Worm (Caenorhabditis elegans) whole organism, L4 larva: ENCODE data around the gene R09A8.2.

Experiments used
- D1046.2 ChIP-seq: fragments of 200-800 bp; sonication (Bioruptor generic); IDR thresholded peaks from 2 replicates; pipeline ENCODE4 v1.3.6; 2022; ENCODE audit warnings: missing genetic modification characterization, missing compliant biosample characterization
- F10B5.3 ChIP-seq: sonication (generic microtip); optimal IDR thresholded peaks from 2 replicates; lab custom pipeline; 2016; ENCODE audit warnings: mild to moderate bottlenecking, missing genetic modification characterization, missing compliant biosample characterization
- F26F4.8 ChIP-seq: fragments of 200-800 bp; sonication (Bioruptor generic); conservative IDR thresholded peaks from 2 replicates; pipeline ENCODE4 v1.3.6; 2022; ENCODE audit warnings: missing genetic modification characterization, missing compliant biosample characterization
- F37D6.2 ChIP-seq: sonication (generic microtip); optimal IDR thresholded peaks from 2 replicates; lab custom pipeline; 2016; ENCODE audit warnings: mild to moderate bottlenecking, missing genetic modification characterization, missing compliant biosample characterization
- R02D3.7 ChIP-seq: fragments of 150-350 bp; sonication (generic microtip); optimal IDR thresholded peaks from 3 replicates; lab custom pipeline; 2014; ENCODE audit warnings: missing biosample characterization, missing genetic modification characterization
- T20F7.1 ChIP-seq: fragments of 200-800 bp; sonication (Bioruptor generic); optimal IDR thresholded peaks from 2 replicates; lab custom pipeline; 2018; ENCODE audit warnings: mild to moderate bottlenecking, missing genetic modification characterization, missing compliant biosample characterization
- T26A8.4 ChIP-seq: fragments of 200-800 bp; sonication (Bioruptor generic); IDR thresholded peaks from 2 replicates; pipeline ENCODE4 v1.3.6; 2022; ENCODE audit warnings: missing genetic modification characterization, missing compliant biosample characterization
- Y48G9A.11 ChIP-seq: fragments of 200-800 bp; sonication (Bioruptor generic); IDR thresholded peaks from 2 replicates; pipeline ENCODE4 v1.3.6; 2022; ENCODE audit warnings: missing genetic modification reagents, missing genetic modification characterization, missing compliant biosample characterization
- ZK337.2 ChIP-seq: fragments of 200-800 bp; sonication (Bioruptor generic); IDR thresholded peaks from 2 replicates; pipeline ENCODE4 v1.3.6; 2022; ENCODE audit warnings: missing genetic modification reagents, missing genetic modification characterization, missing compliant biosample characterization
- ZK546.5 ChIP-seq, 2 experiments: sonication (generic microtip); optimal IDR thresholded peaks; 2 replicates each; lab custom pipeline; 2017; ENCODE audit warnings: missing biosample characterization in 2 of 2, missing genetic modification characterization in 2 of 2
- aha-1 ChIP-seq: fragments of 150-350 bp; peaks from one replicate; lab custom pipeline; 2014; ENCODE audit warnings: missing biosample characterization, missing genetic modification characterization
- ama-1 ChIP-seq: fragments of 150-350 bp; optimal IDR thresholded peaks from 2 replicates; lab custom pipeline; 2014; ENCODE audit warnings: inconsistent platforms, mixed read lengths
- attf-4 ChIP-seq: sonication (generic microtip); optimal IDR thresholded peaks from 3 replicates; lab custom pipeline; 2017; ENCODE audit warnings: missing biosample characterization, missing genetic modification characterization
- ceh-20 ChIP-seq: fragments of 200-800 bp; sonication (Bioruptor generic); IDR thresholded peaks from 2 replicates; pipeline ENCODE4 v1.3.6; 2022; ENCODE audit warnings: missing genetic modification reagents, missing genetic modification characterization, missing compliant biosample characterization
- ceh-44 ChIP-seq: fragments of 200-800 bp; sonication (Bioruptor generic); IDR thresholded peaks from 2 replicates; pipeline ENCODE4 v1.3.6; 2022; ENCODE audit warnings: missing genetic modification reagents, missing genetic modification characterization, missing compliant biosample characterization
- ceh-62 ChIP-seq: sonication (generic microtip); optimal IDR thresholded peaks from 2 replicates; lab custom pipeline; 2017; ENCODE audit warnings: missing biosample characterization, missing genetic modification characterization
- ceh-82 ChIP-seq: sonication (generic microtip); optimal IDR thresholded peaks from 2 replicates; lab custom pipeline; 2017; ENCODE audit warnings: missing biosample characterization, missing genetic modification characterization
- cey-2 ChIP-seq: sonication (generic microtip); optimal IDR thresholded peaks from 3 replicates; lab custom pipeline; 2017; ENCODE audit warnings: missing genetic modification characterization, mild to moderate bottlenecking, missing compliant biosample characterization, antibody characterized with exemption, borderline replicate concordance; ENCODE audit not compliant: insufficient read depth
- ctbp-1 ChIP-seq: fragments of 200-800 bp; sonication (Bioruptor generic); IDR thresholded peaks from 2 replicates; pipeline ENCODE4 v1.3.6; 2022; ENCODE audit warnings: missing genetic modification reagents, missing genetic modification characterization, missing compliant biosample characterization
- daf-12 ChIP-seq: fragments of 150-350 bp; optimal IDR thresholded peaks from 2 replicates; lab custom pipeline; 2014; ENCODE audit warnings: missing biosample characterization, missing genetic modification reagents, missing genetic modification characterization
- daf-16 ChIP-seq, 3 experiments: sonication (generic microtip); optimal IDR thresholded peaks; 2 replicates each; lab custom pipeline; 2016 to 2017; ENCODE audit warnings: missing genetic modification characterization in 3 of 3, missing genetic modification reagents in 3 of 3, mild to moderate bottlenecking in 2 of 3, missing compliant biosample characterization in 2 of 3, missing biosample characterization in 1 of 3, moderate library complexity in 1 of 3
- dmd-6 ChIP-seq: fragments of 200-800 bp; sonication (Bioruptor generic); IDR thresholded peaks from 2 replicates; pipeline ENCODE4 v1.3.6; 2022; ENCODE audit warnings: missing genetic modification reagents, missing genetic modification characterization, missing compliant biosample characterization
- dve-1 ChIP-seq: sonication (generic microtip); optimal IDR thresholded peaks from 2 replicates; lab custom pipeline; 2017; ENCODE audit warnings: antibody characterized with exemption, mild to moderate bottlenecking, missing genetic modification characterization, missing compliant biosample characterization; ENCODE audit not compliant: insufficient read depth
- egl-27 ChIP-seq: sonication (generic microtip); optimal IDR thresholded peaks from 3 replicates; lab custom pipeline; 2017; ENCODE audit warnings: missing biosample characterization, missing genetic modification reagents, missing genetic modification characterization
- fos-1 ChIP-seq: fragments of 150-350 bp; optimal IDR thresholded peaks from 2 replicates; lab custom pipeline; 2014; ENCODE audit warnings: missing biosample characterization, missing genetic modification characterization
- hif-1 ChIP-seq, 2 experiments: sonication (generic microtip); optimal IDR thresholded peaks; 2 replicates each; lab custom pipeline; 2016 to 2017; ENCODE audit warnings: missing compliant biosample characterization in 2 of 2, missing genetic modification characterization in 2 of 2, missing genetic modification reagents in 2 of 2, missing genotype in 2 of 2, mild to moderate bottlenecking in 1 of 2
- hlh-11 ChIP-seq: fragments of 200-800 bp; sonication (Bioruptor generic); optimal IDR thresholded peaks from 2 replicates; lab custom pipeline; 2018; ENCODE audit warnings: mild to moderate bottlenecking, missing genetic modification characterization, missing compliant biosample characterization
- lir-3 ChIP-seq: sonication (generic microtip); optimal IDR thresholded peaks from 2 replicates; lab custom pipeline; 2016; ENCODE audit warnings: mild to moderate bottlenecking, missing genetic modification characterization, missing compliant biosample characterization
- lsy-2 ChIP-seq, 2 experiments: fragments of 150-350 bp in 1 of 2; sonication (generic microtip) in 1 of 2; optimal IDR thresholded peaks; 2 replicates each; lab custom pipeline; 2014 to 2017; ENCODE audit warnings: missing biosample characterization in 2 of 2, missing genetic modification characterization in 2 of 2
- madf-9 ChIP-seq: fragments of 200-800 bp; sonication (Bioruptor generic); conservative IDR thresholded peaks from 2 replicates; pipeline ENCODE4 v1.3.6; 2022; ENCODE audit warnings: missing genetic modification reagents, missing genetic modification characterization, missing compliant biosample characterization
- mdl-1 ChIP-seq, 2 experiments: fragments of 150-350 bp in 1 of 2; sonication (generic microtip) in 1 of 2; optimal IDR thresholded peaks; 2 replicates each; lab custom pipeline; 2014 to 2017; ENCODE audit warnings: missing biosample characterization in 2 of 2, missing genetic modification characterization in 2 of 2
- mep-1 ChIP-seq: fragments of 150-350 bp; sonication (generic microtip); optimal IDR thresholded peaks from 3 replicates; lab custom pipeline; 2014; ENCODE audit warnings: missing biosample characterization, missing genetic modification characterization
- nhr-237 ChIP-seq: sonication (generic microtip); optimal IDR thresholded peaks from 2 replicates; lab custom pipeline; 2017; ENCODE audit warnings: missing biosample characterization, missing genetic modification characterization
- nhr-28 ChIP-seq: fragments of 150-350 bp; optimal IDR thresholded peaks from 2 replicates; lab custom pipeline; 2014; ENCODE audit warnings: missing biosample characterization, missing genetic modification characterization
- nhr-42 ChIP-seq: fragments of 200-800 bp; sonication (Bioruptor generic); IDR thresholded peaks from 2 replicates; pipeline ENCODE4 v1.3.6; 2022; ENCODE audit warnings: missing genetic modification characterization, missing compliant biosample characterization
- nhr-48 ChIP-seq: sonication (generic microtip); optimal IDR thresholded peaks from 2 replicates; lab custom pipeline; 2016; ENCODE audit warnings: mild to moderate bottlenecking, missing genetic modification characterization, missing compliant biosample characterization
- pha-4 ChIP-seq, 2 experiments: fragments of 150-350 bp in 1 of 2; fragments of 200-800 bp in 1 of 2; sonication (Bioruptor generic) in 1 of 2; IDR thresholded peaks in 1 of 2; optimal IDR thresholded peaks in 1 of 2; 2 replicates each; pipeline versions ENCODE4 v1.3.6 to Lab custom; 2014 to 2022; ENCODE audit warnings: missing genetic modification characterization in 2 of 2, missing genetic modification reagents in 2 of 2, missing biosample characterization in 1 of 2, missing compliant biosample characterization in 1 of 2
- pqm-1 ChIP-seq: sonication (generic microtip); optimal IDR thresholded peaks from 2 replicates; lab custom pipeline; 2017; ENCODE audit warnings: missing biosample characterization, missing genetic modification characterization
- saeg-2 ChIP-seq: fragments of 200-800 bp; sonication (Bioruptor generic); IDR thresholded peaks from 2 replicates; pipeline ENCODE4 v1.3.6; 2022; ENCODE audit warnings: missing genetic modification reagents, missing genetic modification characterization, missing compliant biosample characterization
- sdz-12 ChIP-seq: fragments of 200-800 bp; sonication (Bioruptor generic); optimal IDR thresholded peaks from 2 replicates; lab custom pipeline; 2018; ENCODE audit warnings: mild to moderate bottlenecking, missing genetic modification characterization, missing compliant biosample characterization
- skn-1 ChIP-seq: fragments of 150-350 bp; optimal IDR thresholded peaks from 2 replicates; lab custom pipeline; 2014; ENCODE audit warnings: missing biosample characterization, missing genetic modification characterization
- spr-1 ChIP-seq: sonication (generic microtip); optimal IDR thresholded peaks from 2 replicates; lab custom pipeline; 2016; ENCODE audit warnings: mild to moderate bottlenecking, missing genetic modification characterization, missing compliant biosample characterization
- unc-130 ChIP-seq: sonication (generic microtip); optimal IDR thresholded peaks from 2 replicates; lab custom pipeline; 2016; ENCODE audit warnings: missing genetic modification reagents, missing genetic modification characterization, missing compliant biosample characterization
- unc-39 ChIP-seq: sonication (generic microtip); optimal IDR thresholded peaks from 2 replicates; lab custom pipeline; 2017; ENCODE audit warnings: missing biosample characterization, missing genetic modification characterization
- vab-7 ChIP-seq: fragments of 200-800 bp; sonication (Bioruptor generic); IDR thresholded peaks from 2 replicates; pipeline ENCODE4 v1.3.6; 2022; ENCODE audit warnings: missing genetic modification reagents, missing genetic modification characterization, missing compliant biosample characterization
- zfp-2 ChIP-seq: sonication (generic microtip); optimal IDR thresholded peaks from 2 replicates; lab custom pipeline; 2016; ENCODE audit warnings: mild to moderate bottlenecking, missing genetic modification characterization, missing compliant biosample characterization
- zfp-3 ChIP-seq: fragments of 200-800 bp; sonication (Bioruptor generic); conservative IDR thresholded peaks from 2 replicates; pipeline ENCODE4 v1.3.6; 2022; ENCODE audit warnings: missing genetic modification reagents, missing genetic modification characterization, missing compliant biosample characterization
- ztf-7 ChIP-seq: fragments of 150-350 bp; optimal IDR thresholded peaks from 2 replicates; lab custom pipeline; 2014; ENCODE audit warnings: missing biosample characterization, missing genetic modification characterization

The R09A8.2 gene

DNA sequence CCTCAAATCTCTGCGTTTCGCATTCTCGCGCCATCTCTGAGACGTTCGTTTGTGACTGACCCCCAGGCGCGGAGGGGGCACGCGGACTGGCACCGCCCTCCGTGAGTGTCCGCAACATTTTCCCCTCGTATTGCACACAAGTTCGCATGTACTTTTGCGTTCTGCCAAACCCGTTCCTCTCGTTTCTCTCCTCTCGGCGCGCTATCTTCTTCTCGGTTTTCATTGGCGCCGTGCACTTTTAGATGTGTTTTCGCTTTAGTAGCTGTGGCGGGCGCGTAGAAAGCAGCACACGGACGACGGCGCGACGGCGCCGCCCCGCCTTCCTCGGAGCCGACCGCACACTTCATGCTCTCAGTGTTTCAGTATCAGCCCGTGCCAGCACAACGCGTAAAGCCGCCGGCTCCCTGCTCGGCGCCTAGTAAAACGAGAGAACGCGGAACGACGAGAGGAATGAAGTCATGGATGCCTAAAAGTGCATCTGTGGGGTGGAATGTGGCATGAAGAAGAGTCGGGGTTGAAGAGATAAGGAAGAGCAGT, 36.1 kb downstream of the R09A8.2 start (continued):
- TF ChIP-seq cey-2 (tag; lab: Kevin White, UChicago) (no peak), nhr-237 (tag; lab: Kevin White, UChicago) (no peak), aha-1 (tag; lab: Kevin White, UChicago) (no peak), ZK337.2 (GFP tag; lab: Robert Waterston, UW) (no peak), sdz-12 (GFP tag; lab: Kevin White, UChicago) (no peak), pqm-1 (tag; lab: Kevin White, UChicago) (no peak), F10B5.3 (peak; percentile 34), dmd-6 (GFP tag; lab: Robert Waterston, UW) (no peak; the same call in 1 of the 2 replicates), nhr-48 (tag; lab: Kevin White, UChicago) (peak; percentile 91), attf-4 (tag; lab: Kevin White, UChicago) (no peak), R02D3.7 (tag; lab: Kevin White, UChicago) (no peak), F26F4.8 (GFP tag; lab: Robert Waterston, UW) (no peak), dve-1 (tag; lab: Kevin White, UChicago) (peak; percentile 80), ama-1 (lab: Kevin White, UChicago) (no peak), T26A8.4 (GFP tag; lab: Robert Waterston, UW) (peak; percentile 65; the same call in 1 of the 2 replicates), fos-1 (tag; lab: Kevin White, UChicago) (no peak), daf-16 (GFP tag; optimal IDR thresholded peaks at IDR 0.05; lab: Kevin White, UChicago) (peak in 1 of 2 experiments; percentile 73), daf-16 (tag; optimal IDR thresholded peaks at IDR 0.05; lab: Kevin White, UChicago) (peak; percentile 51), F37D6.2 (tag; lab: Kevin White, UChicago) (peak; percentile 28), ceh-20 (GFP tag; lab: Robert Waterston, UW) (no peak), nhr-42 (0 out of 2 replicates have a peak, but pooled peaks have one; percentile 48), Y48G9A.11 (GFP tag; lab: Robert Waterston, UW) (no peak), daf-12 (tag; lab: Kevin White, UChicago) (no peak), nhr-28 (tag; lab: Kevin White, UChicago) (no peak), zfp-2 (no peak), D1046.2 (GFP tag; lab: Robert Waterston, UW) (0 out of 2 replicates have a peak, but pooled peaks have one; percentile 8), mep-1 (tag; lab: Kevin White, UChicago) (peak; percentile 16), T20F7.1 (no peak), saeg-2 (no peak), egl-27 (tag; lab: Kevin White, UChicago) (no peak), lsy-2 (tag; optimal IDR thresholded peaks at IDR 0.05; lab: Kevin White, UChicago) (no peak), ZK546.5 (tag; optimal IDR thresholded peaks at IDR 0.05; lab: Kevin White, UChicago) (no peak), ztf-7 (tag; lab: Kevin White, UChicago) (no peak), madf-9 (GFP tag; lab: Robert Waterston, UW) (peak; percentile 91), zfp-3 (no peak), ceh-62 (tag; lab: Kevin White, UChicago) (no peak), lir-3 (tag; lab: Kevin White, UChicago) (no peak)

DNA sequence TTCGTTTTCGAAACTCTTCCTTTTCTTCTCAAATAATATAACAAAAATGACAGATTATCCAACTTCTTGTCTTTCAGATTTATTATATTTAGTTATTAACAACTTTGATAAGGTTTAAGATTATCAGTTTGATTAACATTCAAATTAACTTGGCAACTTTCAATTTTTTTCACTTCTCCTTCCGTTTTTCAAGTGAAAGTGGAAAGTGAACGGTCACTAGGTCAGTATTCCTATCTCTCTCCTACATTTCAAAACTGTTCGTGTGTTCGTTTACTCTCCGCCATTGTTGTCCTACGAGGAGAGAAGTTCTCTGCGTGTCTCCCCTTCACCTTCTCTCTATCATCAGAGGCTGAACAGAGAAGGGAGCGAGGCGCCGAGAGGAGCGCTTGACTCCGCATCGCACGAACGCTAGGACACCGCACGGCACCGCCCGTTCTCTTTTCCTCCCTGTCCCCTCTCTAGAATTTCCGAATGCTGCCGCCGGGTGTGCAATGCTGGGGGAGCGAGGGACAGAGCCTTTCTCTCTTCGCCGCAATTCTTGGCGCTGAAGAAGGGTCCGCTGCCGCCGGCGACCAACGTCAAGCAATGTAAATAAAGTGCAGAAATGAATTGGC, 37.3 kb downstream of the R09A8.2 start:
- TF ChIP-seq unc-130 (GFP tag; lab: Kevin White, UChicago) (no peak), ceh-82 (tag; lab: Kevin White, UChicago) (no peak), T26A8.4 (GFP tag; lab: Robert Waterston, UW) (peak; percentile 59), nhr-42 (peak; percentile 73; the same call in 1 of the 2 replicates), ZK546.5 (tag; optimal IDR thresholded peaks at IDR 0.05; lab: Kevin White, UChicago) (no peak), nhr-28 (tag; lab: Kevin White, UChicago) (peak; percentile 19), mdl-1 (tag; optimal IDR thresholded peaks at IDR 0.05; lab: Kevin White, UChicago) (peak; percentile 28 to 36), unc-39 (tag; lab: Kevin White, UChicago) (no peak), spr-1 (tag; lab: Kevin White, UChicago) (peak; percentile 36), ctbp-1 (0 out of 2 replicates have a peak, but pooled peaks have one; percentile 42), dve-1 (tag; lab: Kevin White, UChicago) (peak; percentile 42), ceh-44 (GFP tag; lab: Robert Waterston, UW) (no peak), T20F7.1 (no peak), vab-7 (GFP tag; lab: Robert Waterston, UW) (no peak), hif-1 (tag; optimal IDR thresholded peaks at IDR 0.05; lab: Kevin White, UChicago) (peak in 1 of 2 experiments; percentile 77), pha-4 (GFP tag; IDR thresholded peaks at IDR 0.05; lab: Robert Waterston, UW) (peak; percentile 40; the same call in 1 of the 2 replicates), pha-4 (tag; optimal IDR thresholded peaks at IDR 0.05; lab: Kevin White, UChicago) (peak; percentile 20), hlh-11 (tag; lab: Kevin White, UChicago) (peak; percentile 84), skn-1 (tag; lab: Kevin White, UChicago) (no peak), attf-4 (tag; lab: Kevin White, UChicago) (no peak)
